Fruit fly (Drosophila melanogaster): ENCODE results near the gene CG3430.

Gene CG3430

dm6 chr2L:6948540-6948942, 8.3 kb upstream of the CG3430 start, which contains the start of gene ihog (continued):
- TF ChIP-seq Abd-B (GFP tag; optimal IDR thresholded peaks at IDR 0.05) (no peak), stc (GFP tag; IDR thresholded peaks at IDR 0.05) (no peak), CG1603 (tag; optimal IDR thresholded peaks at IDR 0.05) (peak; percentile 47), Sox100B (GFP tag; optimal IDR thresholded peaks at IDR 0.05) (no peak), kah (GFP tag; optimal IDR thresholded peaks at IDR 0.05) (peak; percentile 1), ro (GFP tag; IDR thresholded peaks at IDR 0.05) (no peak), h (optimal IDR thresholded peaks at IDR 0.05) (no peak), cg (GFP tag; optimal IDR thresholded peaks at IDR 0.05) (peak; percentile 79), gce (GFP tag; IDR thresholded peaks at IDR 0.05) (no peak), dan (GFP tag; IDR thresholded peaks at IDR 0.05) (no peak), Bgb (GFP tag; IDR thresholded peaks at IDR 0.05; ENCODE audit: partially characterized antibody) (peak; percentile 59), Vsx1 (GFP tag; optimal IDR thresholded peaks at IDR 0.05) (no peak), Ets65A (GFP tag) (no peak), CG14050 (GFP tag; IDR thresholded peaks at IDR 0.05) (no peak), CG14965 (GFP tag; optimal IDR thresholded peaks at IDR 0.05; ENCODE audit: borderline replicate concordance) (no peak), Ptx1 (GFP tag; IDR thresholded peaks at IDR 0.05) (no peak), esg (GFP tag; conservative IDR thresholded peaks at IDR 0.05) (no peak), Dip2 (GFP tag; IDR thresholded peaks at IDR 0.05) (no peak), CG13775 (GFP tag; optimal IDR thresholded peaks at IDR 0.05) (peak; percentile 41), NC2β (GFP tag; optimal IDR thresholded peaks at IDR 0.05) (no peak), CG6791 (GFP tag; IDR thresholded peaks at IDR 0.05; ENCODE audit: partially characterized antibody) (peak; percentile 63; the same call in 2 of the 3 replicates), bbx (GFP tag; IDR thresholded peaks at IDR 0.05; ENCODE audit: partially characterized antibody) (peak; percentile 72), B-H2 (GFP tag; optimal IDR thresholded peaks at IDR 0.05) (peak; percentile 22), unpg (GFP tag; optimal IDR thresholded peaks at IDR 0.05) (no peak), zen2 (GFP tag; IDR thresholded peaks at IDR 0.05; ENCODE audit: partially characterized antibody) (no peak), Nf-YC (tag; optimal IDR thresholded peaks at IDR 0.05) (no peak), Trl (optimal IDR thresholded peaks at IDR 0.05) (no peak), Trl (GFP tag; optimal IDR thresholded peaks at IDR 0.05) (no peak), otp (GFP tag; IDR thresholded peaks at IDR 0.05) (no peak), Usf (GFP tag; optimal IDR thresholded peaks at IDR 0.05) (no peak), E2f2 (GFP tag; IDR thresholded peaks at IDR 0.05) (peak; percentile 36; the same call in 1 of the 2 replicates), CG15601 (tag; optimal IDR thresholded peaks at IDR 0.05) (no peak), CG11695 (GFP tag; IDR thresholded peaks at IDR 0.05) (no peak), NFAT (GFP tag; IDR thresholded peaks at IDR 0.05) (no peak), CG30431 (GFP tag; optimal IDR thresholded peaks at IDR 0.05) (no peak), CG17359 (tag; optimal IDR thresholded peaks at IDR 0.05) (no peak), CG2875 (GFP tag; optimal IDR thresholded peaks at IDR 0.05) (no peak), HLH4C (GFP tag; IDR thresholded peaks at IDR 0.05; ENCODE audit: partially characterized antibody) (0 out of 3 replicates have a peak, but pooled peaks have one; percentile 9), CTCF (GFP tag; optimal IDR thresholded peaks at IDR 0.05) (no peak), insv (GFP tag; optimal IDR thresholded peaks at IDR 0.05) (no peak), crol (GFP tag; IDR thresholded peaks at IDR 0.05) (no peak), CG18599 (GFP tag; optimal IDR thresholded peaks at IDR 0.05) (no peak), CG11696 (GFP tag; IDR thresholded peaks at IDR 0.05) (no peak), CG34422 (GFP tag; IDR thresholded peaks at IDR 0.05) (peak; percentile 35; the same call in 1 of the 3 replicates), Sin3A (optimal IDR thresholded peaks at IDR 0.05) (no peak), CG8478 (optimal IDR thresholded peaks at IDR 0.05) (no peak), B-H1 (GFP tag; IDR thresholded peaks at IDR 0.05) (no peak), CG17361 (GFP tag; IDR thresholded peaks at IDR 0.05) (0 out of 3 replicates have a peak, but pooled peaks have one; percentile 27), NK7.1 (GFP tag; optimal IDR thresholded peaks at IDR 0.05) (no peak), CG14441 (GFP tag; IDR thresholded peaks at IDR 0.05) (no peak), Jarid2 (GFP tag; optimal IDR thresholded peaks at IDR 0.05) (no peak), CG17385 (GFP tag; optimal IDR thresholded peaks at IDR 0.05) (peak; percentile 6), inv (GFP tag; IDR thresholded peaks at IDR 0.05; ENCODE audit: partially characterized antibody) (peak; percentile 39; the same call in 1 of the 2 replicates)

Data from whole organism, embryonic.